Fruit fly (Drosophila melanogaster) whole organism, prepupa: ENCODE results near the gene CG7556.

Experiments
- Blimp-1 ChIP-seq: fragments of 200-800 bp; sonication (Bioruptor generic); optimal IDR thresholded peaks from 3 replicates; lab custom pipeline; 2017; ENCODE audit warnings: missing biosample characterization, missing genetic modification characterization, mild to moderate bottlenecking, moderate library complexity, missing genetic modification reagents
- CG10631 ChIP-seq: fragments of 200-800 bp; sonication (Bioruptor generic); optimal IDR thresholded peaks from 2 replicates; lab custom pipeline; 2016; ENCODE audit warnings: missing biosample characterization, missing genetic modification characterization
- CG10669 ChIP-seq: fragments of 200-800 bp; sonication (Bioruptor generic); optimal IDR thresholded peaks from 3 replicates; lab custom pipeline; 2018; ENCODE audit warnings: missing biosample characterization, mild to moderate bottlenecking, missing genetic modification characterization, moderate library complexity
- CG11294 ChIP-seq: fragments of 200-800 bp; sonication (Bioruptor generic); IDR thresholded peaks from 2 replicates; pipeline ENCODE4 v1.3.6; 2022; ENCODE audit warnings: missing biosample characterization, missing genetic modification characterization
- CG11762 ChIP-seq: fragments of 200-800 bp; sonication (Bioruptor generic); optimal IDR thresholded peaks from 3 replicates; lab custom pipeline; 2016; ENCODE audit warnings: missing biosample characterization, missing genetic modification characterization; ENCODE audit not compliant: insufficient read depth
- CG11902 ChIP-seq: fragments of 200-800 bp; sonication (Bioruptor generic); optimal IDR thresholded peaks from 3 replicates; lab custom pipeline; 2016; ENCODE audit warnings: missing biosample characterization, missing genetic modification characterization
- CG15336 ChIP-seq: fragments of 200-800 bp; sonication (Bioruptor generic); IDR thresholded peaks from 2 replicates; pipeline ENCODE4 v1.3.6; 2022; ENCODE audit warnings: missing biosample characterization, missing genetic modification characterization
- CG1621 ChIP-seq: fragments of 200-800 bp; sonication (Bioruptor generic); optimal IDR thresholded peaks from 3 replicates; lab custom pipeline; 2018; ENCODE audit warnings: missing biosample characterization, mild to moderate bottlenecking, missing genetic modification characterization
- CG16779 ChIP-seq: fragments of 200-800 bp; sonication (Bioruptor generic); optimal IDR thresholded peaks from 3 replicates; lab custom pipeline; 2017; ENCODE audit warnings: missing biosample characterization, mild to moderate bottlenecking, missing genetic modification characterization
- CG3032 ChIP-seq: fragments of 200-800 bp; optimal IDR thresholded peaks from 2 replicates; lab custom pipeline; 2019; ENCODE audit warnings: missing biosample characterization, mild to moderate bottlenecking, missing genetic modification characterization, moderate library complexity
- CG31627 ChIP-seq: fragments of 200-800 bp; sonication (Bioruptor generic); optimal IDR thresholded peaks from 3 replicates; lab custom pipeline; 2016; ENCODE audit warnings: missing biosample characterization, missing genetic modification characterization
- CG32006 ChIP-seq: fragments of 200-800 bp; sonication (Bioruptor generic); optimal IDR thresholded peaks from 3 replicates; lab custom pipeline; 2017; ENCODE audit warnings: missing biosample characterization, mild to moderate bottlenecking, missing genetic modification characterization
- CG34406 ChIP-seq: fragments of 200-800 bp; sonication (Bioruptor generic); optimal IDR thresholded peaks from 3 replicates; lab custom pipeline; 2016; ENCODE audit warnings: missing biosample characterization, missing genetic modification characterization
- CG4318 ChIP-seq: fragments of 200-800 bp; sonication (Bioruptor generic); optimal IDR thresholded peaks from 3 replicates; lab custom pipeline; 2017; ENCODE audit warnings: missing biosample characterization, mild to moderate bottlenecking, missing genetic modification characterization
- CG6163 ChIP-seq: fragments of 200-800 bp; sonication (Bioruptor generic); IDR thresholded peaks from 3 replicates; pipeline ENCODE4 v1.3.6; 2022; ENCODE audit warnings: missing biosample characterization, missing genetic modification characterization
- CG6792 ChIP-seq: fragments of 200-800 bp; sonication (Bioruptor generic); optimal IDR thresholded peaks from 3 replicates; lab custom pipeline; 2016; ENCODE audit warnings: missing biosample characterization, missing genetic modification characterization
- CG6808 ChIP-seq: fragments of 200-800 bp; sonication (Bioruptor generic); optimal IDR thresholded peaks from 3 replicates; lab custom pipeline; 2017; ENCODE audit warnings: missing biosample characterization, missing genetic modification characterization, mild to moderate bottlenecking, moderate library complexity, missing genetic modification reagents
- CG7368 ChIP-seq: fragments of 200-800 bp; sonication (Bioruptor generic); optimal IDR thresholded peaks from 3 replicates; lab custom pipeline; 2016; ENCODE audit warnings: missing biosample characterization, missing genetic modification characterization
- CG8119 ChIP-seq: fragments of 200-800 bp; sonication (Bioruptor generic); IDR thresholded peaks from 3 replicates; pipeline ENCODE4 v1.3.6; 2022; ENCODE audit warnings: missing biosample characterization, missing genetic modification characterization
- CG8319 ChIP-seq: fragments of 200-800 bp; sonication (Bioruptor generic); optimal IDR thresholded peaks from 3 replicates; lab custom pipeline; 2016; ENCODE audit warnings: missing biosample characterization, missing genetic modification characterization
- CG8632 ChIP-seq: fragments of 200-800 bp; sonication (Bioruptor generic); optimal IDR thresholded peaks from 3 replicates; lab custom pipeline; 2016; ENCODE audit warnings: missing biosample characterization, missing genetic modification characterization
- Eip75B ChIP-seq: fragments of 200-800 bp; sonication (Bioruptor generic); optimal IDR thresholded peaks from 3 replicates; lab custom pipeline; 2016; ENCODE audit warnings: missing biosample characterization, missing genetic modification characterization
- Ets96B ChIP-seq: fragments of 200-800 bp; optimal IDR thresholded peaks from 2 replicates; lab custom pipeline; 2019; ENCODE audit warnings: missing biosample characterization, mild to moderate bottlenecking, missing genetic modification characterization, moderate library complexity
- Hr38 ChIP-seq: sonication (Bioruptor generic); optimal IDR thresholded peaks from 2 replicates; lab custom pipeline; 2016; ENCODE audit warnings: missing biosample characterization, missing genetic modification characterization
- Hr39 ChIP-seq: fragments of 200-800 bp; sonication (Bioruptor generic); optimal IDR thresholded peaks from 2 replicates; lab custom pipeline; 2016; ENCODE audit warnings: missing biosample characterization, missing genetic modification characterization
- Lpt ChIP-seq: fragments of 200-800 bp; sonication (Bioruptor generic); optimal IDR thresholded peaks from 3 replicates; lab custom pipeline; 2016; ENCODE audit warnings: missing biosample characterization, missing genetic modification characterization
- Met ChIP-seq: fragments of 200-800 bp; sonication (Bioruptor generic); optimal IDR thresholded peaks from 3 replicates; lab custom pipeline; 2016; ENCODE audit warnings: missing biosample characterization, missing genetic modification characterization
- OdsH ChIP-seq: fragments of 200-800 bp; sonication (Bioruptor generic); optimal IDR thresholded peaks from 3 replicates; lab custom pipeline; 2016; ENCODE audit warnings: missing biosample characterization, missing genetic modification characterization
- Smox ChIP-seq: fragments of 200-800 bp; sonication (Bioruptor generic); optimal IDR thresholded peaks from 3 replicates; lab custom pipeline; 2016; ENCODE audit warnings: missing biosample characterization, missing genetic modification characterization
- Sox102F ChIP-seq: fragments of 200-800 bp; sonication (Bioruptor generic); optimal IDR thresholded peaks from 2 replicates; lab custom pipeline; 2016; ENCODE audit warnings: missing biosample characterization, mild to moderate bottlenecking, missing genetic modification characterization
- Sox14 ChIP-seq: fragments of 200-800 bp; sonication (Bioruptor generic); optimal IDR thresholded peaks from 3 replicates; lab custom pipeline; 2016; ENCODE audit warnings: missing biosample characterization, missing genetic modification characterization
- Sox15 ChIP-seq: fragments of 200-800 bp; sonication (Bioruptor generic); optimal IDR thresholded peaks from 3 replicates; lab custom pipeline; 2016; ENCODE audit warnings: missing biosample characterization, missing genetic modification characterization
- achi ChIP-seq: fragments of 200-800 bp; sonication (Bioruptor generic); optimal IDR thresholded peaks from 3 replicates; lab custom pipeline; 2016; ENCODE audit warnings: missing biosample characterization, missing genetic modification characterization
- acj6 ChIP-seq: fragments of 200-800 bp; sonication (Bioruptor generic); optimal IDR thresholded peaks from 3 replicates; lab custom pipeline; 2016; ENCODE audit warnings: missing biosample characterization, missing genetic modification characterization
- cyc ChIP-seq: fragments of 200-800 bp; sonication (Bioruptor generic); optimal IDR thresholded peaks from 3 replicates; lab custom pipeline; 2016; ENCODE audit warnings: missing biosample characterization, missing genetic modification characterization
- eg ChIP-seq: fragments of 200-800 bp; sonication (Bioruptor generic); IDR thresholded peaks from 3 replicates; pipeline ENCODE4 v1.3.6; 2022; ENCODE audit warnings: missing biosample characterization, missing genetic modification characterization
- esn ChIP-seq: fragments of 200-800 bp; sonication (Bioruptor generic); optimal IDR thresholded peaks from 2 replicates; lab custom pipeline; 2016; ENCODE audit warnings: missing biosample characterization, mild to moderate bottlenecking, missing genetic modification characterization, moderate library complexity
- fkh ChIP-seq: fragments of 200-800 bp; sonication (Bioruptor generic); optimal IDR thresholded peaks from 3 replicates; lab custom pipeline; 2017; ENCODE audit warnings: missing biosample characterization, mild to moderate bottlenecking, missing genetic modification characterization, moderate library complexity
- lz ChIP-seq: fragments of 200-800 bp; sonication (Bioruptor generic); optimal IDR thresholded peaks from 3 replicates; lab custom pipeline; 2016; ENCODE audit warnings: missing biosample characterization, missing genetic modification characterization
- net ChIP-seq: fragments of 200-800 bp; sonication (Bioruptor generic); optimal IDR thresholded peaks from 3 replicates; lab custom pipeline; 2016; ENCODE audit warnings: missing biosample characterization, missing genetic modification characterization
- spab ChIP-seq: fragments of 200-800 bp; sonication (Bioruptor generic); optimal IDR thresholded peaks from 2 replicates; lab custom pipeline; 2017; ENCODE audit warnings: missing biosample characterization, mild to moderate bottlenecking, missing genetic modification characterization, missing genetic modification reagents
- ss ChIP-seq, 2 experiments: fragments of 200-800 bp; sonication (Bioruptor generic); optimal IDR thresholded peaks; 2 replicates in 1 of 2; 3 replicates in 1 of 2; lab custom pipeline; 2017 to 2018; ENCODE audit warnings: mild to moderate bottlenecking in 2 of 2, missing biosample characterization in 2 of 2, missing genetic modification characterization in 2 of 2, moderate library complexity in 1 of 2
- svp ChIP-seq: fragments of 200-800 bp; sonication (Bioruptor generic); peaks from one replicate; lab custom pipeline; 2016; ENCODE audit warnings: missing biosample characterization, missing genetic modification characterization
- topi ChIP-seq: fragments of 200-800 bp; sonication (Bioruptor generic); optimal IDR thresholded peaks from 3 replicates; lab custom pipeline; 2016; ENCODE audit warnings: missing biosample characterization, missing genetic modification characterization
- vri ChIP-seq: fragments of 200-800 bp; sonication (Bioruptor generic); optimal IDR thresholded peaks from 3 replicates; lab custom pipeline; 2016; ENCODE audit warnings: missing biosample characterization, mild to moderate bottlenecking, missing genetic modification characterization

CG7556 gene

dm6 chrX:19179696-19180255 lies at the start of gene CG7556, which contains the start of gene CG7453 (continued):
- peak; percentile 76 for TF ChIP-seq Eip75B
- peak; percentile 40 for TF ChIP-seq CG11762 (GFP tag; lab: Kevin White, UChicago)
- TF ChIP-seq CG8319, result peak; percentile 54
- TF ChIP-seq Lpt (GFP tag; lab: Kevin White, UChicago), result peak; percentile 56
- peak; percentile 85 for TF ChIP-seq lz (GFP tag; lab: Kevin White, UChicago)
- TF ChIP-seq CG11294, result peak; percentile 24; the same call in 1 of the 2 replicates
- peak; percentile 62 for TF ChIP-seq Sox15
- peak; percentile 78 for TF ChIP-seq OdsH (GFP tag; lab: Kevin White, UChicago)
- TF ChIP-seq esn (GFP tag; lab: Kevin White, UChicago), result peak; percentile 84

- no peak for TF ChIP-seq OdsH (GFP tag; lab: Kevin White, UChicago)
- TF ChIP-seq CG4318 (GFP tag; lab: Kevin White, UChicago), result no peak
- peak; percentile 28 for TF ChIP-seq spab (GFP tag; lab: Kevin White, UChicago)
- no peak for TF ChIP-seq CG7368 (GFP tag; lab: Kevin White, UChicago)
- TF ChIP-seq fkh (GFP tag; lab: Kevin White, UChicago), result no peak
- TF ChIP-seq vri (GFP tag; lab: Kevin White, UChicago), result no peak
- TF ChIP-seq Hr39 (GFP tag; lab: Kevin White, UChicago), result no peak
- TF ChIP-seq CG10669 (GFP tag; lab: Kevin White, UChicago), result no peak
- TF ChIP-seq CG11294, result no peak
- TF ChIP-seq CG8632, result peak; percentile 3
- TF ChIP-seq CG11902, result no peak
- no peak for TF ChIP-seq Ets96B
- no peak for TF ChIP-seq eg (GFP tag; lab: Robert Waterston, UW)
- no peak for TF ChIP-seq Sox14
- TF ChIP-seq Smox, result no peak
- peak; percentile 11 for TF ChIP-seq CG3032 (tag; lab: Kevin White, UChicago)
- TF ChIP-seq acj6 (GFP tag; lab: Kevin White, UChicago), result no peak
- no peak for TF ChIP-seq CG15336 (GFP tag; lab: Robert Waterston, UW)
- TF ChIP-seq achi, result no peak
- no peak for TF ChIP-seq esn (GFP tag; lab: Kevin White, UChicago)
- TF ChIP-seq Sox102F (GFP tag; lab: Kevin White, UChicago), result no peak
- no peak for TF ChIP-seq CG32006 (GFP tag; lab: Kevin White, UChicago)
- 0 out of 3 replicates have a peak, but pooled peaks have one; percentile 4 for TF ChIP-seq CG8119 (GFP tag; lab: Robert Waterston, UW)
- TF ChIP-seq CG31627, result no peak
- TF ChIP-seq Blimp-1 (GFP tag; lab: Kevin White, UChicago), result no peak
- TF ChIP-seq CG16779 (tag; lab: Kevin White, UChicago), result no peak
- TF ChIP-seq Sox15, result no peak
- peak in 1 of 2 experiments; percentile 57 for TF ChIP-seq ss (GFP tag; optimal IDR thresholded peaks at IDR 0.05; lab: Kevin White, UChicago)
- no peak for TF ChIP-seq CG34406
- TF ChIP-seq net, result no peak
- no peak for TF ChIP-seq CG8319
- no peak for TF ChIP-seq CG6808 (GFP tag; lab: Kevin White, UChicago)
- TF ChIP-seq cyc (GFP tag; lab: Kevin White, UChicago), result no peak
- peak; percentile 63 for TF ChIP-seq CG1621 (tag; lab: Kevin White, UChicago)
- no peak for TF ChIP-seq CG10631 (GFP tag; lab: Kevin White, UChicago)
- no peak for TF ChIP-seq lz (GFP tag; lab: Kevin White, UChicago)
- 0 out of 3 replicates have a peak, but pooled peaks have one; percentile 36 for TF ChIP-seq CG6163 (GFP tag; lab: Robert Waterston, UW)
- TF ChIP-seq CG6792 (GFP tag; lab: Kevin White, UChicago), result no peak
- TF ChIP-seq topi (GFP tag; lab: Kevin White, UChicago), result no peak
- no peak for TF ChIP-seq Hr38 (GFP tag; lab: Kevin White, UChicago)
- TF ChIP-seq svp, result peak; percentile 62
- no peak for TF ChIP-seq Met
Observed at dm6 chrX:19225304-19225640, 45.6 kb upstream of the CG7556 start.
